Worm (Caenorhabditis elegans): ENCODE measurements around the gene ppfr-4.

ce11 chrIII:2622870-2623269, 3.1 kb downstream of the ppfr-4 start, which contains the start of gene Y71H2B.2:
- TF ChIP-seq pha-4 (tag; optimal IDR thresholded peaks at IDR 0.05) (no peak), ztf-22 (GFP tag; optimal IDR thresholded peaks at IDR 0.05) (no peak)
